Worm (Caenorhabditis elegans): Measurements from ENCODE around the gene H37A05.2.

The H37A05.2 gene

ce11 chrV:13671911-13672639 is 38.0 kb upstream of the H37A05.2 start, which contains the start of the genes mip-2 and F58G11.4 (continued):
- TF ChIP-seq ztf-18 (tag; optimal IDR thresholded peaks at IDR 0.05) (peak; percentile 73), D2030.7 (GFP tag; IDR thresholded peaks at IDR 0.05) (peak; percentile 43), ceh-100 (GFP tag; IDR thresholded peaks at IDR 0.05) (0 out of 2 replicates have a peak, but pooled peaks have one; percentile 21), nhr-27 (tag; optimal IDR thresholded peaks at IDR 0.05) (no peak), ceh-91 (GFP tag; IDR thresholded peaks at IDR 0.05) (peak; percentile 81)

ce11 chrV:13669170-13669569 is 35.1 kb upstream of the H37A05.2 start:
- peak; percentile 23 for TF ChIP-seq xnd-1 (tag; optimal IDR thresholded peaks at IDR 0.05)
- 0 out of 2 replicates have a peak, but pooled peaks have one; percentile 24 for TF ChIP-seq hmg-1.2 (GFP tag; IDR thresholded peaks at IDR 0.05)
- peak; percentile 25; the same call in 1 of the 2 replicates for TF ChIP-seq attf-6 (GFP tag; IDR thresholded peaks at IDR 0.05)
- TF ChIP-seq lin-54 (GFP tag; optimal IDR thresholded peaks at IDR 0.05), result peak; percentile 50
- peak; percentile 73 for TF ChIP-seq Y95B8A.8 (GFP tag; IDR thresholded peaks at IDR 0.05)
- TF ChIP-seq chd-7 (tag; optimal IDR thresholded peaks at IDR 0.05), result peak; percentile 28
- no peak for TF ChIP-seq zim-3 (tag; optimal IDR thresholded peaks at IDR 0.05)
- peak; percentile 64 for TF ChIP-seq athp-1 (tag; optimal IDR thresholded peaks at IDR 0.05)
- peak; percentile 78 for TF ChIP-seq hsf-1 (GFP tag; IDR thresholded peaks at IDR 0.05)
- TF ChIP-seq Y67H2A.10 (GFP tag; conservative IDR thresholded peaks at IDR 0.05), result no peak
- TF ChIP-seq die-1 (tag; optimal IDR thresholded peaks at IDR 0.05), result peak; percentile 21
- TF ChIP-seq F33H1.4 (GFP tag; IDR thresholded peaks at IDR 0.05), result 0 out of 2 replicates have a peak, but pooled peaks have one; percentile 13
- TF ChIP-seq T26A5.8 (tag; optimal IDR thresholded peaks at IDR 0.05), result peak; percentile 4
- peak in 2 of 3 experiments; percentile 6 to 45 for TF ChIP-seq lin-35 (GFP tag; optimal IDR thresholded peaks at IDR 0.05)
- peak; percentile 12; the same call in 1 of the 2 replicates for TF ChIP-seq B0336.3 (GFP tag; IDR thresholded peaks at IDR 0.05)
- no peak for TF ChIP-seq mel-28 (tag; optimal IDR thresholded peaks at IDR 0.05; ENCODE audit: borderline replicate concordance)
- TF ChIP-seq lin-26 (GFP tag; IDR thresholded peaks at IDR 0.05), result peak; percentile 76
- no peak for TF ChIP-seq zfh-2 (GFP tag; conservative IDR thresholded peaks at IDR 0.05)
- TF ChIP-seq F23B12.7 (tag; optimal IDR thresholded peaks at IDR 0.05; ENCODE audit: insufficient read depth), result no peak
- TF ChIP-seq ztf-25 (GFP tag; IDR thresholded peaks at IDR 0.05), result no peak
- no peak for TF ChIP-seq let-526 (GFP tag; IDR thresholded peaks at IDR 0.05)
- TF ChIP-seq ztf-18 (tag; optimal IDR thresholded peaks at IDR 0.05), result peak; percentile 24
- peak; percentile 19 for TF ChIP-seq lsl-1 (GFP tag; optimal IDR thresholded peaks at IDR 0.05)
- TF ChIP-seq Y79H2A.3 (GFP tag; conservative IDR thresholded peaks at IDR 0.05), result 0 out of 2 replicates have a peak, but pooled peaks have one; percentile 42
- peak; percentile 87 for TF ChIP-seq hrde-1 (tag; optimal IDR thresholded peaks at IDR 0.05; ENCODE audit: borderline replicate concordance)
- peak; percentile 95 for TF ChIP-seq F49E8.2 (tag; optimal IDR thresholded peaks at IDR 0.05; ENCODE audit: insufficient read depth)
- peak; percentile 27 for TF ChIP-seq snpc-1.1 (tag; optimal IDR thresholded peaks at IDR 0.05; ENCODE audit: insufficient read depth)
- TF ChIP-seq nfyb-1 (GFP tag; IDR thresholded peaks at IDR 0.05), result 0 out of 2 replicates have a peak, but pooled peaks have one; percentile 22
- TF ChIP-seq madf-8 (GFP tag; conservative IDR thresholded peaks at IDR 0.05), result peak; percentile 34; the same call in 1 of the 2 replicates
- TF ChIP-seq Y56A3A.18 (GFP tag; IDR thresholded peaks at IDR 0.05), result peak; percentile 77
- no peak for TF ChIP-seq cebp-1 (GFP tag; IDR thresholded peaks at IDR 0.05)
- peak; percentile 44 for TF ChIP-seq cebp-1 (tag; optimal IDR thresholded peaks at IDR 0.05)
- TF ChIP-seq bed-2 (GFP tag; IDR thresholded peaks at IDR 0.05), result no peak
- TF ChIP-seq ceh-100 (GFP tag; IDR thresholded peaks at IDR 0.05), result peak; percentile 59; the same call in 1 of the 2 replicates
- TF ChIP-seq rcor-1 (GFP tag; IDR thresholded peaks at IDR 0.05), result peak; percentile 59
- peak; percentile 77 for TF ChIP-seq ekl-4 (GFP tag; IDR thresholded peaks at IDR 0.05)
- no peak for TF ChIP-seq lir-1 (GFP tag; conservative IDR thresholded peaks at IDR 0.05)
- peak; percentile 10 for TF ChIP-seq snpc-1.3 (tag; optimal IDR thresholded peaks at IDR 0.05; ENCODE audit: insufficient read depth)
- no peak for TF ChIP-seq F22D6.2 (tag; optimal IDR thresholded peaks at IDR 0.05)
- TF ChIP-seq hlh-26 (GFP tag; conservative IDR thresholded peaks at IDR 0.05), result no peak
